Worm (Caenorhabditis elegans): Measurements from ENCODE around the gene kvs-3.

DNA sequence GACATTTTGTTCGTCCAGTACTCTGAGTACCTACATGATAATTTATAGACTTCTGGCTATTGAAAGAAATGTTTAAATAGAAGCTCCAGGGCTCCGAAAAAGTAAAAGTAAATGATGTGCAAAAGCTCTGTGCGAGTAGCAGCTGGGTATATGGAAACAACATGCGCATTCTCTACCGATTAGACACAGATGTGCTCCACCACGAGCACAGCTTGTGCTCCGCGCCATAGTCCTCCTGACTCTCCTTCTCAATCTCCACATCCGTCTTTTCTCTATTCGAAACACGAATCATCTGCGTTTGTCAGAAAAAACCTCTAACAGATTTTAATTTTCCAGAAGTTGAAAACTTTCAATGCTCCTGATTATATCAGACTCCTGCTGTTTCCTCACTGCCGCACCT, 34.7 kb upstream of the kvs-3 start:
- no peak for TF ChIP-seq hlh-1 (tag; optimal IDR thresholded peaks at IDR 0.05)
- no peak for TF ChIP-seq snpc-4 (tag; optimal IDR thresholded peaks at IDR 0.05)
- TF ChIP-seq nhr-12 (tag; optimal IDR thresholded peaks at IDR 0.05): no peak
